Worm (Caenorhabditis elegans) whole organism, L3 larva: Measurements from ENCODE around the gene ZK1307.8.

ENCODE experiments used
- R02D3.7 ChIP-seq: fragments of 150-350 bp; optimal IDR thresholded peaks from 2 replicates; lab custom pipeline; 2014; ENCODE audit warnings: missing biosample characterization, missing genetic modification characterization
- ZK546.5 ChIP-seq: sonication (generic microtip); optimal IDR thresholded peaks from 2 replicates; lab custom pipeline; 2017; ENCODE audit warnings: missing biosample characterization, missing genetic modification characterization
- aly-2 ChIP-seq: fragments of 150-350 bp; optimal IDR thresholded peaks from 2 replicates; lab custom pipeline; 2014; ENCODE audit warnings: missing biosample characterization, missing genetic modification characterization
- ama-1 ChIP-seq: fragments of 150-350 bp; optimal IDR thresholded peaks from 2 replicates; lab custom pipeline; 2018
- ceh-16 ChIP-seq: sonication (generic microtip); optimal IDR thresholded peaks from 2 replicates; lab custom pipeline; 2017; ENCODE audit warnings: missing biosample characterization, missing genetic modification characterization
- ceh-28 ChIP-seq: fragments of 150-350 bp; optimal IDR thresholded peaks from 2 replicates; lab custom pipeline; 2014; ENCODE audit warnings: missing biosample characterization, missing genetic modification reagents, missing genetic modification characterization
- ceh-82 ChIP-seq: fragments of 150-350 bp; optimal IDR thresholded peaks from 2 replicates; lab custom pipeline; 2014; ENCODE audit warnings: missing biosample characterization, missing genetic modification characterization
- daf-12 ChIP-seq: fragments of 150-350 bp; optimal IDR thresholded peaks from 2 replicates; lab custom pipeline; 2014; ENCODE audit warnings: missing biosample characterization, missing genetic modification reagents, missing genetic modification characterization
- egl-5 ChIP-seq: fragments of 150-350 bp; optimal IDR thresholded peaks from 2 replicates; lab custom pipeline; 2017; ENCODE audit warnings: missing biosample characterization, missing genetic modification reagents, missing genetic modification characterization, inconsistent platforms
- elt-1 ChIP-seq: fragments of 150-350 bp; optimal IDR thresholded peaks from 2 replicates; lab custom pipeline; 2014; ENCODE audit warnings: missing biosample characterization, missing genetic modification characterization
- elt-2 ChIP-seq: sonication (generic microtip); optimal IDR thresholded peaks from 2 replicates; lab custom pipeline; 2016; ENCODE audit warnings: missing genetic modification reagents, mild to moderate bottlenecking, missing genetic modification characterization, missing compliant biosample characterization
- elt-3 ChIP-seq, 3 experiments: fragments of 150-350 bp in 1 of 3; sonication (generic microtip) in 2 of 3; optimal IDR thresholded peaks; 2 replicates in 2 of 3; 4 replicates in 1 of 3; lab custom pipeline; 2014 to 2017; ENCODE audit warnings: missing biosample characterization in 3 of 3, missing genetic modification characterization in 3 of 3
- fkh-10 ChIP-seq: sonication (generic microtip); optimal IDR thresholded peaks from 2 replicates; lab custom pipeline; 2017; ENCODE audit warnings: missing biosample characterization, missing genetic modification reagents, missing genetic modification characterization
- fkh-2 ChIP-seq: fragments of 150-350 bp; optimal IDR thresholded peaks from 2 replicates; lab custom pipeline; 2014; ENCODE audit warnings: missing biosample characterization, missing genetic modification reagents, missing genetic modification characterization
- hmg-11 ChIP-seq: sonication (generic microtip); optimal IDR thresholded peaks from 2 replicates; lab custom pipeline; 2016; ENCODE audit warnings: missing genetic modification characterization, missing compliant biosample characterization
- jun-1 ChIP-seq: fragments of 150-350 bp; optimal IDR thresholded peaks from 2 replicates; lab custom pipeline; 2014; ENCODE audit warnings: missing biosample characterization, missing genetic modification reagents, missing genetic modification characterization
- lin-15B ChIP-seq: fragments of 150-350 bp; optimal IDR thresholded peaks from 2 replicates; lab custom pipeline; 2014; ENCODE audit warnings: missing biosample characterization, missing genetic modification characterization
- lin-39 ChIP-seq: fragments of 150-350 bp; optimal IDR thresholded peaks from 2 replicates; lab custom pipeline; 2018; ENCODE audit warnings: missing biosample characterization, missing genetic modification reagents, missing genetic modification characterization
- lsy-12 ChIP-seq: sonication (generic microtip); optimal IDR thresholded peaks from 2 replicates; lab custom pipeline; 2016; ENCODE audit warnings: mild to moderate bottlenecking, missing genetic modification characterization, missing compliant biosample characterization
- mml-1 ChIP-seq: fragments of 150-350 bp; sonication (generic microtip); optimal IDR thresholded peaks from 3 replicates; lab custom pipeline; 2014; ENCODE audit warnings: missing biosample characterization, missing genetic modification characterization
- nhr-12 ChIP-seq: fragments of 150-350 bp; optimal IDR thresholded peaks from 2 replicates; lab custom pipeline; 2014; ENCODE audit warnings: missing biosample characterization, missing genetic modification characterization
- nhr-237 ChIP-seq: fragments of 150-350 bp; optimal IDR thresholded peaks from 2 replicates; lab custom pipeline; 2014; ENCODE audit warnings: missing biosample characterization, missing genetic modification characterization
- nhr-25 ChIP-seq: sonication (generic microtip); optimal IDR thresholded peaks from 2 replicates; lab custom pipeline; 2017; ENCODE audit warnings: missing biosample characterization, missing genetic modification characterization
- nhr-28 ChIP-seq: fragments of 150-350 bp; optimal IDR thresholded peaks from 2 replicates; lab custom pipeline; 2014; ENCODE audit warnings: missing biosample characterization, missing genetic modification characterization
- nhr-76 ChIP-seq: fragments of 150-350 bp; sonication (generic microtip); optimal IDR thresholded peaks from 5 replicates; lab custom pipeline; 2014; ENCODE audit warnings: missing biosample characterization, missing genetic modification characterization
- nhr-77 ChIP-seq: fragments of 150-350 bp; optimal IDR thresholded peaks from 2 replicates; lab custom pipeline; 2014; ENCODE audit warnings: missing biosample characterization, missing genetic modification characterization
- pha-4 ChIP-seq: fragments of 150-350 bp; optimal IDR thresholded peaks from 2 replicates; lab custom pipeline; 2014; ENCODE audit warnings: missing biosample characterization, missing genetic modification reagents, missing genetic modification characterization
- pqm-1 ChIP-seq: fragments of 150-350 bp; optimal IDR thresholded peaks from 2 replicates; lab custom pipeline; 2017; ENCODE audit warnings: missing biosample characterization, missing genetic modification characterization, inconsistent platforms
- sea-2 ChIP-seq: fragments of 150-350 bp; sonication (generic microtip); optimal IDR thresholded peaks from 4 replicates; lab custom pipeline; 2014; ENCODE audit warnings: missing biosample characterization, missing genetic modification reagents, missing genetic modification characterization
- snpc-4 ChIP-seq: fragments of 150-350 bp; optimal IDR thresholded peaks from 2 replicates; lab custom pipeline; 2014; ENCODE audit warnings: missing biosample characterization, missing genetic modification characterization
- unc-62 ChIP-seq: fragments of 150-350 bp; sonication (generic microtip); optimal IDR thresholded peaks from 4 replicates; lab custom pipeline; 2014; ENCODE audit warnings: missing biosample characterization, missing genetic modification reagents, missing genetic modification characterization
- ztf-11 ChIP-seq: fragments of 150-350 bp; optimal IDR thresholded peaks from 2 replicates; lab custom pipeline; 2014; ENCODE audit warnings: missing biosample characterization, missing genetic modification characterization
- ztf-4 ChIP-seq: fragments of 150-350 bp; optimal IDR thresholded peaks from 2 replicates; lab custom pipeline; 2014; ENCODE audit warnings: missing biosample characterization, missing genetic modification characterization

The ZK1307.8 gene

ce11 chrII:9649191-9649590 is 24.8 kb downstream of the ZK1307.8 start, which contains the start of gene ZK1307.9:
Gene ZK1307.9, plus strand, starts transcription at chrII:9649491.
- TF ChIP-seq ztf-11 (tag; lab: Kevin White, UChicago) (no peak), elt-3 (tag; optimal IDR thresholded peaks at IDR 0.05; lab: Kevin White, UChicago) (no peak), sea-2 (GFP tag; lab: Kevin White, UChicago) (no peak), nhr-77 (no peak), hmg-11 (tag; lab: Kevin White, UChicago) (no peak), fkh-10 (no peak), ceh-28 (no peak), nhr-237 (tag; lab: Kevin White, UChicago) (no peak), lsy-12 (tag; lab: Kevin White, UChicago) (no peak), daf-12 (tag; lab: Kevin White, UChicago) (no peak), snpc-4 (tag; lab: Kevin White, UChicago) (no peak)
- TF ChIP-seq, all 47 proteins: peak for 0

ce11 chrII:9651700-9652099 is 27.3 kb downstream of the ZK1307.8 start, which contains the start of gene ZK1307.4:
Gene ZK1307.4, minus strand, starts transcription at chrII:9651800.
- TF ChIP-seq ztf-11 (tag; lab: Kevin White, UChicago) = no peak
- TF ChIP-seq lin-15B = no peak
- no peak for TF ChIP-seq unc-62 (GFP tag; lab: Kevin White, UChicago)

ce11 chrII:9652919-9653318 is 28.5 kb downstream of the ZK1307.8 start, which contains the start of gene ZK1307.3:
Gene ZK1307.3, minus strand, starts transcription at chrII:9653019.
- TF ChIP-seq ceh-16 (no peak), elt-3 (tag; optimal IDR thresholded peaks at IDR 0.05; lab: Kevin White, UChicago) (no peak), elt-1 (tag; lab: Kevin White, UChicago) (no peak), ztf-4 (tag; lab: Kevin White, UChicago) (no peak), nhr-77 (no peak), mml-1 (tag; lab: Kevin White, UChicago) (no peak), egl-5 (tag; lab: Kevin White, UChicago) (no peak), ama-1 (lab: Kevin White, UChicago) (no peak)

ce11 chrII:9653679-9654078 is 29.3 kb downstream of the ZK1307.8 start, which contains the start of gene ZK1307.2:
Gene ZK1307.2, minus strand, starts transcription at chrII:9653952.
- TF ChIP-seq nhr-76 (no peak), ztf-4 (tag; lab: Kevin White, UChicago) (no peak), nhr-12 (tag; lab: Kevin White, UChicago) (no peak), R02D3.7 (no peak), nhr-237 (tag; lab: Kevin White, UChicago) (no peak), ceh-28 (no peak), lin-15B (no peak)

- TF ChIP-seq nhr-25 (tag; lab: Kevin White, UChicago) (no peak), ama-1 (lab: Kevin White, UChicago) (no peak), aly-2 (tag; lab: Kevin White, UChicago) (no peak), ZK546.5 (tag; lab: Kevin White, UChicago) (no peak), lin-39 (tag; lab: Kevin White, UChicago) (no peak), fkh-2 (tag; lab: Kevin White, UChicago) (no peak), jun-1 (tag; lab: Kevin White, UChicago) (no peak), ceh-82 (tag; lab: Kevin White, UChicago) (no peak), pqm-1 (tag; lab: Kevin White, UChicago) (peak; percentile 13), pha-4 (tag; lab: Kevin White, UChicago) (no peak), nhr-28 (no peak), ceh-16 (no peak), elt-2 (tag; lab: Kevin White, UChicago) (peak; percentile 17), fkh-10 (no peak)
- TF ChIP-seq, all 47 proteins: peak for 2
Measured at ce11 chrII:9655530-9656139, 31.2 kb downstream of the ZK1307.8 start, which contains the start of gene ZK1307.1. Gene ZK1307.1, minus strand, starts transcription at chrII:9655580.
